Worm (Caenorhabditis elegans) whole organism, L4/young adult: Measurements from ENCODE around the gene F41E6.8.
A peak's percentile ranks its signal among the peaks of the same experiment; 100 is the strongest.

ENCODE experiments used
- W03F9.2 ChIP-seq: fragments of 150-350 bp; optimal IDR thresholded peaks from 2 replicates; lab custom pipeline; 2014; ENCODE audit warnings: missing biosample characterization, missing genetic modification characterization
- dao-5 ChIP-seq: sonication (generic microtip); optimal IDR thresholded peaks from 2 replicates; lab custom pipeline; 2016; ENCODE audit warnings: missing genotype, missing genetic modification characterization, moderate library complexity, missing compliant biosample characterization
- him-1 ChIP-seq: sonication (generic microtip); optimal IDR thresholded peaks from 2 replicates; lab custom pipeline; 2016; ENCODE audit warnings: missing genotype, missing genetic modification reagents, missing genetic modification characterization, missing compliant biosample characterization

The F41E6.8 gene

DNA sequence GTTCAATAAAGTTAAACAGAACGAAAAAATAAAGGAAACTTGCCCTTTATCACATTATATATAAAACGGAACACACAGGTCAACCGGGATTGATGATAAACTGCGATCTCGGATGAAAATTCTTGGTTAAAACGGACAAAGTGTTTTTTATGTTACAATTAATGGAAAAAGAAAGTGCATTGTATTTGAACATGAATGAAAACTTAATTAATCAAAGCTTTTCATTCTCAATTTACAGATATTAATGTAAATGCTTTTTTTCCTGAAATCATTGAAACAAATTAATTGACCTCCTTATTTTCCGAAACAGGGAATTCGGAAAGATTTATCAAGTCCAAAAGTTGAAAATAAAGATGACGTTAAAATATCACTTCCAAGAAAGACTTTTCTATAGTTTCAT, at the start of gene F41E6.8:
F41E6.8 (minus strand) TSS at position 101 of the 400 bp plus-strand sequence.
- TF ChIP-seq W03F9.2 (tag; lab: Kevin White, UChicago), result no peak
- TF ChIP-seq dao-5 (tag; lab: Kevin White, UChicago), result no peak
- TF ChIP-seq him-1 (tag; lab: Kevin White, UChicago), result no peak

DNA sequence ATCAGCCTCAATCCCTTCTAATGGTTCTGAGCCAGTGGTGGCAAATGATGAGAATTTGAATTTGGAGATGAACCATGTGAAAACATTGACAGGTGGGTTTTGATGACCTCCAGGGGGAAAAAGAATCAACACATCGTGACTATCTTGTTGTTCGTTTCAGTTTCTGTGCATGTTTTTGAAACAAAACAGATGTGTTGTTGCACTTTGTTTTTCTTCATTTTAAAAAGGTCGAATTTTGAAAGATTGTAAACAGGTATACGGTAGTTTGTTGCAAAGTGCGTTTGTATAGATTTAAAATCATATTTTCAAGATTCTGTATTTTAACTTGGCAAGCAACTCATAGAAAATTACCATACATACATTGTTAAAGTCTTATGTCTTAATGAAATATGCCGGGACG, 49.0 kb upstream of the F41E6.8 start:
- TF ChIP-seq W03F9.2 (tag; lab: Kevin White, UChicago) (no peak), him-1 (tag; lab: Kevin White, UChicago) (no peak), dao-5 (tag; lab: Kevin White, UChicago) (no peak)

DNA sequence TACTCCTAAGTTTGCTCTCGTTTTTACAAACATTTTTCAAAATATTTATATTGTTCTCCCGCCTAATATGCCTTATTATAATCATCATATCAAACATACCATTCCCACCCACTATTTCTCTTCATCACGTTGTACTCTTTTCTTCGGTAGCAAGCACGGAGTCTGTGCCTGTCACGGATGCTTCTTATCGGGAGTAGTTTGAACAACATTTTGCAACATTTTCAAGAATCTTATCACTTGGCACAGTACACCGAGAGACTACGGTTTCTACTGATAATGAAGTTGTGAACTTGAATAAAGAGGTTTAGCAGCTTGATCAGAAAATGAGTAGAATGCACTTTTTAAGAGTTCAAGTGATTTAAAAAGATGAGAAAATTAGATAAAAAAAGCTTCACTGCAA, 46.9 kb upstream of the F41E6.8 start:
- TF ChIP-seq dao-5 (tag; lab: Kevin White, UChicago) (no peak), him-1 (tag; lab: Kevin White, UChicago) (no peak), W03F9.2 (tag; lab: Kevin White, UChicago) (no peak)

DNA sequence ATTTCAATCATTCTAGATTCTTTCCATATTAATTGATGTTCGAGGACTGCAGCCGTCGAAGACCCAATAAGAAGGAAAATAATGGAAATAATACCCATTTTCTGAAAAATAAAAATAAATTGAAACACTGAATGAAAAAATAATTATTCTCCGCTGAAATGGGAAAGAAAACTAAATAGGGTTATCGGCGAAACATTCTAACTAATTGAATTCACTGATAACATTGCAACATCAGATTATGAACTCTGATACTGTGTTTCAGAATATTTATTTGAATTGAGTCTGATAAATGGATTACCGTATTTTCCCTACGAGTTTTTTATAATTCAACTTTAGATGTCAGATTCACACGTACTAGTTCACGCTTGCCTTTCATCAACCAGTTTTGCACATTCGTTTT, 41.8 kb upstream of the F41E6.8 start, which contains the start of gene asp-13:
asp-13 (minus strand) TSS at position 101 of the 400 bp plus-strand sequence.
- TF ChIP-seq W03F9.2 (tag; lab: Kevin White, UChicago), result no peak
- TF ChIP-seq dao-5 (tag; lab: Kevin White, UChicago), result no peak
- no peak for TF ChIP-seq him-1 (tag; lab: Kevin White, UChicago)

DNA sequence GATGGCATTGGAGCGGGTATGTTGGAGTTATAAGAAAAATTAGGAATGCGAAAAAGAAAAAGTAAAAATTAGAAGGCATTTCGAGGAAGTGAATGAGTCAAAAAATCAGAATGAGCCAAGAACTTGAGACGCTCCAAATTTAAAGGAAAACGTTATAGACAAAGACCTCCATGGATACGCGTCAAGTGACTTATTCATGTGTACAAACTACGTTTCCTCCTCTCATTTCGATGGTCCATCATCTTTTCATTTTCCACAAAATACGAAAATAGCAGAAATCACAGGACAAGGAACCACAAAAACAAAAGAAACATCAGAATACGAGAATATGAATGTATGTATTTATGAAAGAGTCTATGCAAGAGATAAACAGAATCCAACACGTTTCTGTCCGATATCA, 39.9 kb upstream of the F41E6.8 start, which contains the start of gene F28A12.3:
F28A12.3 (minus strand) TSS at position 101 of the 400 bp plus-strand sequence.
- TF ChIP-seq W03F9.2 (tag; lab: Kevin White, UChicago) (no peak), dao-5 (tag; lab: Kevin White, UChicago) (no peak), him-1 (tag; lab: Kevin White, UChicago) (no peak)

DNA sequence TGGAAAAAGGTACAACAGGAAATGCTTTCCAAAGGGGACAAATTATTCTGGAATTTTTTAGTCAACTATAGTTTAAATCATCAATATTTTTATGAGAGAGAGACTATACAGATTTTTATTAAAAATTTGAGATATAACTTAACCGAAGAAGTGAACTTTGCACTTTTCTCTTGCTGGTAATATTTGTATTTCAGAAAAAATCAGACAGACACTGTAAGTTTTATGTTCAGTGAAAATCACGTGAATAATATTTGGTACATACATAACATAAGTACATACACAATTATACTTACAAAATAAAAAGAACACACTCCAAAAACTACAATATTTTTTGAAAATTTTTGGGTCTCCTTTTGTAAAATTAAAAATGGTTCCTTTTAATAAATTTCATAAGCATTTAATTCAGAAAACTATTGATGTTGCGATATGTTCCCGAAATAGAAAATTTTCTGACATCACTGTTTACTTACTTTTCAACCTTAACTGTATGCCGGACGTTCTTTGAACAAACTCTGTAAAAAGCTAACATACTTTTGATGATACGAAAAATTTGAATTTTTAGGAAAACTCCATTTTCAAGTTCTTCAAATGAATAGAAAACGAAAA, 36.4 kb upstream of the F41E6.8 start, which contains the start of the genes F28A12.10 and acd-4:
F28A12.10 (minus strand) TSS at position 101 of the 606 bp plus-strand sequence.
acd-4 (plus strand) TSS at position 556 of the 606 bp plus-strand sequence.
- no peak for TF ChIP-seq W03F9.2 (tag; lab: Kevin White, UChicago)

DNA sequence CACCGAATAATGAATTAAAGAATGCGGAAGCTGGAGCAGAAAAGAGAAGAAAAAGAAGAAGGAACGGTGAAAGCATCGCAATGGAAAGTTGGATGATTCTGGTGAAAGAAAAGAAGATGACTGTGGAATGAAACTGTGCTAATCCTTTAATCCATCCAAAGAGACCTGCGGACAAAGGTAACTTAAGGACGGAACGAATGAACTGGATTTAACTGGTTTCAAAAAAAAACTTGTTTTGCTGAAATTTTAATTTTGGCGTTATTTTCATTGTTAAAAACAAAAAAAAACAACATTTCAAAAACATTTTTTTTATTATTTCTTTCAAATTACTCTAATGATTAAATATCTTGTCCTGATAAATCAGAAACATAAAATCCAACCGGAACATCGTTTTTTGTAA, 35.6 kb upstream of the F41E6.8 start, which contains the start of gene grl-12:
grl-12 (minus strand) TSS at position 101 of the 400 bp plus-strand sequence.
- no peak for TF ChIP-seq W03F9.2 (tag; lab: Kevin White, UChicago)
- no peak for TF ChIP-seq him-1 (tag; lab: Kevin White, UChicago)
- TF ChIP-seq dao-5 (tag; lab: Kevin White, UChicago), result no peak

DNA sequence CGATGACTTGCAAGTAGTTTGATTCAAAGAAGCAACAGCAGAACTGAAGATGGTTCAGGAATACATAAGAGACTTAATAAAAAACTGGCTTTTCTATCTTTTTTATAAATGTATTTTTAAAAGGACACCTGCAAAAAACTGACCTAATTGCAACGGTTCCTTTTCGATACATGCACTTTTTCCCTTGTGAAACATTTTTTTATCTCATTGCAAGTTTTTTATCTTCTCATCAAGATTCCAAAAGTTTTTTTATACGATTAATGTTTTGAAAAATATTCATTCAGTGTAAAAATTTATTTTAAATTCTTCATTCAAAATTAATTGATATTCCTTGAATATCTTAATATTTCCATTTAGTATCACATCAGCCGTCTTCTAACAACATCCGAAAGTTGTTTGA, 34.3 kb upstream of the F41E6.8 start, which contains the start of gene oac-29:
oac-29 (minus strand) TSS at position 101 of the 400 bp plus-strand sequence.
- TF ChIP-seq dao-5 (tag; lab: Kevin White, UChicago), result no peak
- TF ChIP-seq him-1 (tag; lab: Kevin White, UChicago), result no peak
- TF ChIP-seq W03F9.2 (tag; lab: Kevin White, UChicago), result no peak

DNA sequence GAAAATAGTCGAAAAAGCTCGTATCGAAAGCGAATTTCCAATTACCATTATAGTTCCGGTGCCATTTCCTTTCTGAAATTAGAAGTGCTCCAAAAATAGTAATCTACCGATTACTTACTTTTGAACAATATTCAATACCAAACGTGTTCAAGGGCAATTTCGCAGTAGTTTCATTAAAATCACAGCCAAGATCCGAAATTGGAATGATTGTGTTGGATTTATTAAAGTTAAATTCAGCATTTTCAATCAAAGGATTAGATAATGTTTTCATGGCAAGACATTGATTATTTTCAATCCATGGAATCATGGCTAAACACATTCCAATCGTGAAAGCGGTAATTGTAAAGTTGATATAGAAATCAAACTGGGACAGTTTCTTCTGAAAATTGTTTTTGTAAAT, 31.5 kb upstream of the F41E6.8 start:
- TF ChIP-seq him-1 (tag; lab: Kevin White, UChicago), result no peak
- TF ChIP-seq dao-5 (tag; lab: Kevin White, UChicago), result no peak
- TF ChIP-seq W03F9.2 (tag; lab: Kevin White, UChicago), result no peak

DNA sequence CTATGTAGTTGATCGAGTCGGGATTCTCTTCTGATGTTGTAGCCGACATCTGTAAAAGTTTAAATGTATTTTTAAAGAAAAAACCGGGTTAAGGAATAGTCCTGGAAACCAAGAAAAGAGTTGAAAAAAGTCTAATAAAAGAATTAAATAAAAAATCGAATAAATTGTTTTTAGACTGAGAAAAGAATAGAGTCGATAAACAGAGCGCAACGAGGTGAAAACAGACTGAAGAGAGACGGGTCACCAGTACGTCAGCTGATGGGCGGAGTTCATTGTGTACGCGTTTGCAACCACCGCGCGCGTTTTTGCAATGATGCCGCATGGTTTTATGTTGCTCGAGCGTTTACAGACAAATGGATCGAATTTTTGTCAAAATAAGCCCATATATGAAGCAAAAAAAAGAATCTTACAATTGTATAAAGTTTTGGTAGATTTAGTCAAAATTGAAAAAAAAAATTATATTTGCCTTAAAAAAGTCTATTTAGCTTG, 30.0 kb upstream of the F41E6.8 start, which contains the start of gene atg-18:
atg-18 (minus strand) TSS at position 51 of the 489 bp plus-strand sequence.
- TF ChIP-seq W03F9.2 (tag; lab: Kevin White, UChicago), result peak; percentile 47
- no peak for TF ChIP-seq dao-5 (tag; lab: Kevin White, UChicago)

DNA sequence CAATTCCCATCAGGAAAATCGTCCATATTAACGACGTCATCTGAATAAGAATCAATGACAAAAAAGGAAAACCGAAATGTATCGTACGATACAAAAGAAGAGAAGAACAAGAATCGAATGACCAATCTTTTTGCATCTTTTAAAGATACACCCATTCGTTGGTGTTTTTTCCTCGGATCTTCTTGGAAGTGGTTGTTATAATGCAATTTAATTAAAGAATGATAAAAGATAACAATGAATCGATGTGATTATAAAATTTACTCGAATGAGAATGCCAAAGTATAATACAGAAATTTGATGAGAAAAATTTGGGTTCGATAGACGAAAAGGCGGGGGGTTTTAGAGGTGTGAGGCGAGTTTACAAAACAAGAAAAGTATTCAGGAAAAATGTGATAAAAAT, 27.7 kb upstream of the F41E6.8 start, which contains the start of gene F41E6.12:
F41E6.12 (minus strand) TSS at position 101 of the 400 bp plus-strand sequence.
- TF ChIP-seq dao-5 (tag; lab: Kevin White, UChicago), result no peak
- no peak for TF ChIP-seq W03F9.2 (tag; lab: Kevin White, UChicago)
- TF ChIP-seq him-1 (tag; lab: Kevin White, UChicago), result no peak

DNA sequence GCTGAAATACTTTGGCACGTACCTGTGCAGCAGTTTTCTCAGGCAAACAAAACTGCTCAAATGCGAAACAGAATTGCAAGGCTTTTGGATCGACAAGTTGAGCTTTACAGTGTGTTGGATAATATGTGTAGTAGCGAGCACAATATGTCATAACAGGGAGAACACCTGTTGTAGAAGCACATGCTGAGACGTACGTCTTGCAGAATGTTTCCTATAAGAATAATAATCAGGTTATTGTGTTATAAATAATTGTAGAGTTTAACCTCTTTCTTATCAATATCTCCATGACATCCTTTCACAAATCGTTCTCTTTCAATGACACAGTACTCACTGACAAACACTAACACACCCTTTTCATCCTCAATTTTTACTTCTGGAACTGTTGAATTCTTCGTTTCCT, 26.3 kb upstream of the F41E6.8 start:
- TF ChIP-seq W03F9.2 (tag; lab: Kevin White, UChicago) (no peak), dao-5 (tag; lab: Kevin White, UChicago) (no peak), him-1 (tag; lab: Kevin White, UChicago) (no peak)

DNA sequence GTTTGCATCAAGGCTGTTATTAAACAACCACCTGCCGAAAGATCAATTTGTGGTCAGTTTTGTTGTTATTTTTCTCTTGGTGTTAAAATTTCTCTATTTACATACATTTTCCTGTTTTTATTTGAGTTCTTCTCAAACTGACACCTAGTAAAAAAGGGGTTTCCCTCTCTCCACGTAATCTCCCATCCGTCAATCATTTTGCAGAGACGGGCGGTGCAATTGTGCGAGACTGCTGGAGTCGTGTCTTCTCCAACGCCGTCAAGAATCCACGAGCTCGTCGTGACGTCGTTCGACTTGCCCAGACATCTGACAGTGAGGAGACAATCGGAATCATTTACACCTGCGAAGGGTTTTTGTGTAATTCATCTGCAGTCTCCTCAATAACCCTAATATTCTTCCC, 25.1 kb upstream of the F41E6.8 start:
- TF ChIP-seq him-1 (tag; lab: Kevin White, UChicago), result no peak
- no peak for TF ChIP-seq dao-5 (tag; lab: Kevin White, UChicago)
- TF ChIP-seq W03F9.2 (tag; lab: Kevin White, UChicago), result no peak

DNA sequence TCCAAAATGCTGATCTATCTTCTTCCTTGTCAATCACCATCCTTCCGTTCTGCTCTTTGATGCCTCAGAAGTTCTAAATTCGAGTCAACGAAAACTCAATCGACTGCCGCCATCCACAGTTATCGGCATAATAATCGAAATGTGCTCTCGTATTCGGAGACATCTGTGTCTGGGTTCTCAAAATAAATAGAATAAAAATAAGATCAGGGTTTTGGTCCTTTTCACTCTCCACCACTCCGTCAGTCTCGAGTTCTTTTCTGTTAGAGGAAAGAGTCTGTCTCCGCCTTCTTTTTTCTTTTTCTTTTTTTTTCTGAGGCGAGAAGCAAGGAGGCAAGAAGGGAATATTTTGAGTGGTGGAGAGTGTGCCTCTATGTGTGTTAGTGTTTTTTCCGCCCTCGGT, 22.4 kb upstream of the F41E6.8 start, which contains the start of gene F41E6.17:
F41E6.17 (plus strand) TSS at position 348 of the 400 bp plus-strand sequence.
- TF ChIP-seq W03F9.2 (tag; lab: Kevin White, UChicago) (no peak), him-1 (tag; lab: Kevin White, UChicago) (no peak), dao-5 (tag; lab: Kevin White, UChicago) (no peak)
